Worm (Caenorhabditis elegans) whole organism, L4 larva: ENCODE measurements around the gene Y46C8AM.1.

ENCODE experiments used
- ceh-82 ChIP-seq: sonication (generic microtip); optimal IDR thresholded peaks from 2 replicates; lab custom pipeline; 2017; ENCODE audit warnings: missing biosample characterization, missing genetic modification characterization
- dve-1 ChIP-seq: sonication (generic microtip); optimal IDR thresholded peaks from 2 replicates; lab custom pipeline; 2017; ENCODE audit warnings: antibody characterized with exemption, mild to moderate bottlenecking, missing genetic modification characterization, missing compliant biosample characterization; ENCODE audit not compliant: insufficient read depth
- fos-1 ChIP-seq: fragments of 150-350 bp; optimal IDR thresholded peaks from 2 replicates; lab custom pipeline; 2014; ENCODE audit warnings: missing biosample characterization, missing genetic modification characterization
- nhr-25 ChIP-seq: sonication (generic microtip); optimal IDR thresholded peaks from 2 replicates; lab custom pipeline; 2017; ENCODE audit warnings: missing genetic modification characterization, mild to moderate bottlenecking, missing compliant biosample characterization, antibody characterized with exemption, moderate library complexity, borderline replicate concordance; ENCODE audit not compliant: insufficient read depth

- TF ChIP-seq ceh-82 (tag; lab: Kevin White, UChicago) (no peak), nhr-25 (tag; lab: Kevin White, UChicago) (no peak), fos-1 (no peak), dve-1 (no peak)
Observed at ce11 chrIV:4008440-4008839, 45.8 kb downstream of the Y46C8AM.1 start.
